Worm (Caenorhabditis elegans): ENCODE results near the gene cank-26.

ce11 chrII:3935098-3935497 is 39.8 kb downstream of the cank-26 start:
- TF ChIP-seq nhr-76 (tag; optimal IDR thresholded peaks at IDR 0.05) (no peak), ces-1 (GFP tag; optimal IDR thresholded peaks at IDR 0.05) (no peak), unc-130 (tag; optimal IDR thresholded peaks at IDR 0.05) (no peak), pag-3 (tag; optimal IDR thresholded peaks at IDR 0.05; ENCODE audit: borderline replicate concordance, insufficient read depth) (no peak), nhr-84 (tag; optimal IDR thresholded peaks at IDR 0.05) (no peak)
